Fruit fly (Drosophila melanogaster) S2 (cell line): ENCODE measurements around the gene CG4911.

ENCODE experiments used
- CG8478 ChIP-seq: fragments of >200 bp; optimal IDR thresholded peaks from 2 replicates; lab custom pipeline; 2018
- CTCF ChIP-seq, 2 experiments: fragments of >200 bp; optimal IDR thresholded peaks; 2 replicates each; lab custom pipeline; 2018

DNA sequence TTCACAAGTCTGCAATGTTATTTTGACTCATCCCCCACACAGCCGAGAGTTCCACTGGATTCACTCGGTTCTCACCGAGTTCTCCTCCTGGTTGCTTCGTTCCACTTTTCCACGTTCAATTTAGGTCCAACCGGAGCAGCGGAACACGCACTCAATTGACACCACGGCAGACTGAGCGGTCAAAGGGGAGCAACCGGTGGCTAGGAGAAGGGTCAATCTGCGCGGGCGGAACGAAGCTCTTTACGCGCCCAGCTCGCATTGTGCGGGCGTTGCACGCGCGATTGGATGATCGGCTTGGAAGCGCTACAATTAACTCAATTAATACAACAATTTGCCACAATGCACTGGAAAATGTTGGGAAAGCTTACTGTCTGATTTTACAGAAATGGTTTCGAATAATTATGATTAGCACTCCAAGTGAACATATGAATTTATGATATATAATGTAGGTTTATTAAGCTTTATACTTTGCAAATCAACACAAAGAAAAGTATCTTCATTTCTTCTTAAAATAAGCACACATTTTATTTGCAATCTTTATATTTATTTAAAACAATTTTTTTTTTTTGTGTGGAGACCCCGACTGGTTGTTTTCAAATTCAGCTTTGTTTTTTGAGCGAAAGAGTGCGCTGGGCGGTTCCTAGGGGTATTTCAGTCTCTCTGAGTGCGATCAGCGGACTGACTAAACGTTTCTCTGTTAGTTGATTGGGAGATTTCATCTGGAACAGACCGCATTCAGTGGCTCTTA lies 20.0 kb upstream of the CG4911 start, which contains the start of gene CG32032:
- no peak for TF ChIP-seq CG8478 (lab: Kevin White, UChicago)
- TF ChIP-seq CTCF (optimal IDR thresholded peaks at IDR 0.05; lab: Kevin White, UChicago): no peak
